Fruit fly (Drosophila melanogaster): Measurements from ENCODE around the gene CG12104.

DNA sequence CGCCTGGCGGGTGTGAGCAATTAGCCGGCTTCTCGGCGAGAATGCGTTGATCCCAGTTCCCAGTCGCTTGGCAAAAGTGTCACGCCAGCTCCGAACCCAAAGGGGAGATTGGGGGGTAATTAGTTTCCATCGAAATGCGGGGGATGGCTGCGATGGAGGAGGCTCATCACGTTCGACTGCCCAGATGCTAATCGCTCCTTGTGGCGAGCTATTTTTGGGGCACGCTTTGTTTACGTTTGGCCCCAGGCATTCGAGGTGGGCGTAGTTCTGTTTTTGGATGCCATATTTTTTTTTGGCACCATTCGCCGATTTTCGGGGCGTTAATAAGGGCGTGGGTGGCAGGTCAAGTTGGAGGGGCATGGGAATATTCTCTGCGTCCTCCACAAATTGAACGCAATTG lies 22.3 kb downstream of the CG12104 start:
- TF ChIP-seq Eip78C (GFP tag) (no peak), fkh (GFP tag; optimal IDR thresholded peaks at IDR 0.05) (no peak), fd85E (GFP tag; optimal IDR thresholded peaks at IDR 0.05) (no peak), CG15336 (GFP tag; IDR thresholded peaks at IDR 0.05) (no peak), Ets21C (GFP tag; optimal IDR thresholded peaks at IDR 0.05) (no peak), CG9139 (GFP tag; optimal IDR thresholded peaks at IDR 0.05) (no peak), Eip93F (GFP tag; optimal IDR thresholded peaks at IDR 0.05) (no peak), acj6 (GFP tag; optimal IDR thresholded peaks at IDR 0.05) (no peak), fd59A (GFP tag; optimal IDR thresholded peaks at IDR 0.05) (no peak), CG6808 (GFP tag; optimal IDR thresholded peaks at IDR 0.05) (no peak), Sox15 (GFP tag; optimal IDR thresholded peaks at IDR 0.05) (no peak), dac (GFP tag; optimal IDR thresholded peaks at IDR 0.05) (no peak), OdsH (GFP tag; optimal IDR thresholded peaks at IDR 0.05) (no peak)
